Fruit fly (Drosophila melanogaster): ENCODE results near the gene Brd7-9.

Brd7-9 gene

DNA sequence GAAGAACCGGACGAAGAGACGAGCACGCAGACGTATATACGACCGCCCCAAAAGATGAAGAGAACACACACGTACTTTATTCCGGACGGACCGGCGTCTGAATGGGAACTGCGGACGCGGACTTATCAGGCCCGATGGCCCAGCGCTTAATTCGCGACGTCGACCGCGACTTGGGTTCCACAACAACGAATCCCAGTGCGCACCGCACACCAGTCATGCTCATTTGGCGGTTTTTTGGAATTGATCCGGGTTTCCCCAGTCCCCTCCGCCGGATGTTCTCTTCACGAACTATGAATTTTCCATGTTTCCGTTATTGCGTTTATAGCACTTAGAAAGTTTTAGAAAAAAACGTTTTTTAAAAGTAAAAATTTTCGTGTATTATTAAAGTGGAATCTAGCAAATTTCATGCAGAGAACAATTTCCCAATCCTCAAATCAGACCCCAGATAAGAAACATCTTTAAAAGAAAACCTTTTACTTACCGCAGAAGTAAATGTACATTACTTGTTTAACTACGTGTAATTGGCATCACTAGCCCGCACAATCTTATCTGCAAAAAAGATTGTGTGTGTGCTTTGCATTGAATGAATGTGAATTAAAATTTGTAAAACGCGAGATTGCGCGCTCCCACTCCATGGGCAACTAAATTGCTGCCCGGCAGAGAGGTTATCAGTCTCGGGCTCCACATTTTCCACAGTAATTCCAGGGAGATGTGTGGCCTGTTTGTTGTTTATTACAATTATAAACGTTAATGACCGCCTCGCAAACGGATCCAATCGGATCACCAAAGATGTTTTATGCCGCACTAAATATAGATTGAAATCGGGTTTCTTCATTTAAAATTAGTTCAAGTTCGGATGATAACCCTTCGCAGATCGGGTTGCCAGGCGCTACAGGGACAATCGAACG lies 8.0 kb downstream of the Brd7-9 start, which contains the start of gene CG7149:
Gene CG7149 (minus strand): TSS at position 110 of the 908 bp plus-strand sequence.
- TF ChIP-seq ey (GFP tag; optimal IDR thresholded peaks at IDR 0.05) = no peak
- TF ChIP-seq jim (GFP tag; optimal IDR thresholded peaks at IDR 0.05) = no peak
- no peak for TF ChIP-seq N (GFP tag; optimal IDR thresholded peaks at IDR 0.05)
- TF ChIP-seq brk (GFP tag; optimal IDR thresholded peaks at IDR 0.05) = no peak
- TF ChIP-seq woc (GFP tag; optimal IDR thresholded peaks at IDR 0.05) = peak; percentile 55
- TF ChIP-seq psq (GFP tag; optimal IDR thresholded peaks at IDR 0.05) = peak; percentile 34
- peak; percentile 36 for TF ChIP-seq h (GFP tag; optimal IDR thresholded peaks at IDR 0.05)
- TF ChIP-seq HLH106 (tag; optimal IDR thresholded peaks at IDR 0.05) = peak; percentile 37
- peak in 1 of 2 experiments; percentile 42 for TF ChIP-seq foxo (GFP tag; optimal IDR thresholded peaks at IDR 0.05)
- peak; percentile 46 to 68 for TF ChIP-seq dl (GFP tag; optimal IDR thresholded peaks at IDR 0.05; ENCODE audit: insufficient read depth in 1 of 2, partially characterized antibody in 2 of 2)
- peak; percentile 16 for TF ChIP-seq Hnf4 (GFP tag; optimal IDR thresholded peaks at IDR 0.05)
- peak; percentile 37 for TF ChIP-seq OdsH (GFP tag; optimal IDR thresholded peaks at IDR 0.05)
- no peak for TF ChIP-seq dsf (GFP tag; optimal IDR thresholded peaks at IDR 0.05; ENCODE audit: borderline replicate concordance)
- TF ChIP-seq Rel (GFP tag; optimal IDR thresholded peaks at IDR 0.05) = no peak
- TF ChIP-seq Rel (tag; optimal IDR thresholded peaks at IDR 0.05) = peak; percentile 12
- peak; percentile 61 for TF ChIP-seq Hr83 (GFP tag; optimal IDR thresholded peaks at IDR 0.05; ENCODE audit: poor library complexity, severe bottlenecking)
- TF ChIP-seq Myc (optimal IDR thresholded peaks at IDR 0.05) = peak; percentile 92
- peak; percentile 27 for TF ChIP-seq rgr (GFP tag; optimal IDR thresholded peaks at IDR 0.05)
- TF ChIP-seq Mio (GFP tag; optimal IDR thresholded peaks at IDR 0.05) = no peak
- no peak for TF ChIP-seq lola (GFP tag; optimal IDR thresholded peaks at IDR 0.05)
- no peak for TF ChIP-seq CrebA (GFP tag; optimal IDR thresholded peaks at IDR 0.05; ENCODE audit: borderline replicate concordance)
- no peak for TF ChIP-seq usp (GFP tag; optimal IDR thresholded peaks at IDR 0.05)
- TF ChIP-seq dmrt93B (GFP tag; optimal IDR thresholded peaks at IDR 0.05) = no peak
- peak; percentile 56 for TF ChIP-seq br (GFP tag; optimal IDR thresholded peaks at IDR 0.05)
- TF ChIP-seq tai (GFP tag; optimal IDR thresholded peaks at IDR 0.05) = no peak
- TF ChIP-seq fru (GFP tag; optimal IDR thresholded peaks at IDR 0.05) = peak; percentile 82
- TF ChIP-seq Sp1 (GFP tag; optimal IDR thresholded peaks at IDR 0.05) = peak; percentile 46
- TF ChIP-seq Jra (GFP tag; optimal IDR thresholded peaks at IDR 0.05) = no peak
- peak; percentile 78 for TF ChIP-seq Dif (GFP tag; optimal IDR thresholded peaks at IDR 0.05; ENCODE audit: partially characterized antibody)
- no peak for TF ChIP-seq Hr78 (GFP tag; optimal IDR thresholded peaks at IDR 0.05)

DNA sequence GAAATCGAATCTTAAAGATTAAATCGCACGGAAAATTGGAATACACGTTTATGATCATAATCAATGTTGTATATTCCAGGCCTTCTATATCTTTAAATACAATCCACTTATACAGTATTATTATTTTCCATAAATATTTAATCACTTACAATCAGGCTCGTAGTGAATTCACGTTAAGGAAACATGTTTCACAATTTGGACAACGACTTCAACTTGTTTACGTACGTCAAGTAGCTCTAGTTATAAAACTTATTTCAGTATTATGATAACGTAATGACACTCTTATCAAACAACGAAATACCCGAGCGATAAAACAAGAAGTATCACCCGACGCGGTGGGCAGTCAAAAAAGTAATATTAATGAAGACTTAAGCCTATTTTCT lies 8.7 kb downstream of the Brd7-9 start:
- no peak for TF ChIP-seq Hr78 (GFP tag; optimal IDR thresholded peaks at IDR 0.05)
- TF ChIP-seq N (GFP tag; optimal IDR thresholded peaks at IDR 0.05) = no peak
- no peak for TF ChIP-seq lola (GFP tag; optimal IDR thresholded peaks at IDR 0.05)
- TF ChIP-seq tai (GFP tag; optimal IDR thresholded peaks at IDR 0.05) = no peak
- TF ChIP-seq dl (GFP tag; optimal IDR thresholded peaks at IDR 0.05; ENCODE audit: insufficient read depth in 1 of 2, partially characterized antibody in 2 of 2) = no peak
- TF ChIP-seq brk (GFP tag; optimal IDR thresholded peaks at IDR 0.05) = no peak
- no peak for TF ChIP-seq foxo (GFP tag; optimal IDR thresholded peaks at IDR 0.05)
- no peak for TF ChIP-seq Dif (GFP tag; optimal IDR thresholded peaks at IDR 0.05; ENCODE audit: partially characterized antibody)
- TF ChIP-seq Mio (GFP tag; optimal IDR thresholded peaks at IDR 0.05) = no peak
- TF ChIP-seq HLH106 (tag; optimal IDR thresholded peaks at IDR 0.05) = no peak

DNA sequence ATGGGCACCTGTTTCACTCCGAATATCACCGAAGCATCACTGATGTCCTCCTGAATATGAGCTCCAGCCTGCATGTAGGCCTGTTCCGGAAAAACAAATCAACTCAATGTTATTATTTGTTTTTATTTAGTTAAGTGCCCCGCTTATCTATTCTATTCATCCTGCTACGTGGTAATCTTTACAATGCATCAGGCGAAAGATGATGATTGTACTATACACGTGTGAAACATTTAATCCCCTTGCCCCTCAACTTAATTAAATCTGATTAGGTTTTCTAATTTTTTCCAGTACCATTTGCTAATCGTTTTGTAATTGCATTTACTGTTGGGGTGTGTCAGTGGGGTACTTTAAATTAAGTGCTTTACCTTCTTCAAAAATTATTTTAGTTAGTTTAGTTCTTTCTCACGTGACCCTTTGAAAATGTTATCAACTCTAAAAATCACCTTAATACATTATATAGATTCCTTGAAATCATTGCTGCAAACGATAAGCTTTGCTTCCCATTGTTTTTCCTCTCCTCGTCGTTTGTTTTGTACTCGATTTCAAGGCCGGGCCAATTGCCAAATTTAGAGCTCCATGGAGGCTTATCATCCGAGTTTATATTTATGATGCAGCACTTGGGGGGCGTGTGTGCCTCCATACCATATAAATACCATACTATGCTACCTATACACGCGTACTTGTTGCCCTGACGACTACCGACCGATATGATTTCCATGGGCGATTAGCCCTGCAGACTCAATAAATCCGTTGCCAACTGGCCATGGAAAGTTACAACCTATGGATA lies 12.2 kb downstream of the Brd7-9 start:
- TF ChIP-seq Jra (GFP tag; optimal IDR thresholded peaks at IDR 0.05) (no peak), rgr (GFP tag; optimal IDR thresholded peaks at IDR 0.05) (no peak), dl (GFP tag; optimal IDR thresholded peaks at IDR 0.05; ENCODE audit: insufficient read depth in 1 of 2, partially characterized antibody in 2 of 2) (no peak), GATAd (GFP tag; optimal IDR thresholded peaks at IDR 0.05) (no peak)
